Worm (Caenorhabditis elegans): ENCODE data around the gene sma-2.

DNA sequence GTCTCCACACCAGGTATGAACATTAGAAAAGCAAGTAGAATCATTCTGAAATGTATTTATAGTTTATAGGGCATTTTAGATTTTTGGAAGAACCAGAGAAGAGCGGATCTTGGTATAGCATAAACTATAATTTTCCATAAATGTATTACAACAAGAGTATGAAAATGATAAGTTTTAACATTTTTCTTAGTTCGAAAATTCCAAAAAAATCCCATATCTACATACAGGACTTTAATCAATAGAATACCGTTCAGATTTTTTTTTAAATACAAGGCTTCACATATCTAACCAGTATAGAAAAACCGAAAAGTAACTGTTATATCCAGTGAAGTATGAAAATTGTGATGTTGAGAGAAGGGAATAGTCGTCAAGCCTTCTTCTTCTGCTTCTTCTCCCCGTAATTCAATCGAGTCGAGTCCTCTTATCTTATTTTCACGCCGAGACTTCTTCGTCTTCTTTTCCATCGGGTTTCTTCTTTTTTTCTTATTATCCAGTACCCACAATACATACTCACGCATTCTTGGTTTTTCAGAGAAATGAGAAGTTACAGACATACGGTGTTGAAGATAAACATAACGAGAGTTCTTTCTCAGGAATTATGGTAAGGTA lies 5.6 kb upstream of the sma-2 start, which contains the start of gene ZK370.6:
- TF ChIP-seq aly-2 (tag; optimal IDR thresholded peaks at IDR 0.05) (no peak), unc-39 (tag; optimal IDR thresholded peaks at IDR 0.05) (no peak), snpc-4 (tag; optimal IDR thresholded peaks at IDR 0.05) (no peak), lin-39 (tag; optimal IDR thresholded peaks at IDR 0.05) (no peak), ceh-16 (tag; optimal IDR thresholded peaks at IDR 0.05) (no peak), jun-1 (tag; optimal IDR thresholded peaks at IDR 0.05) (no peak), nhr-28 (tag; optimal IDR thresholded peaks at IDR 0.05) (no peak), ceh-82 (tag; optimal IDR thresholded peaks at IDR 0.05) (no peak), ZK546.5 (tag; optimal IDR thresholded peaks at IDR 0.05) (no peak)
